Worm (Caenorhabditis elegans) whole organism, L1 larva: Measurements from ENCODE around the gene C50F4.1.

Source experiments
- C34B4.2 ChIP-seq: sonication (generic microtip); optimal IDR thresholded peaks from 2 replicates; lab custom pipeline; 2017; ENCODE audit warnings: mild to moderate bottlenecking, missing genetic modification characterization, missing compliant biosample characterization
- Y116A8C.19 ChIP-seq: sonication (generic microtip); optimal IDR thresholded peaks from 2 replicates; lab custom pipeline; 2016; ENCODE audit warnings: missing compliant biosample characterization, missing genetic modification characterization, borderline replicate concordance
- aly-2 ChIP-seq: fragments of 150-350 bp; optimal IDR thresholded peaks from 2 replicates; lab custom pipeline; 2014; ENCODE audit warnings: missing biosample characterization, missing genetic modification characterization
- ceh-63 ChIP-seq: fragments of 200-800 bp; sonication (Bioruptor generic); optimal IDR thresholded peaks from 2 replicates; lab custom pipeline; 2018; ENCODE audit warnings: mild to moderate bottlenecking, missing genetic modification characterization, missing compliant biosample characterization
- ceh-8 ChIP-seq: fragments of 200-800 bp; sonication (Bioruptor generic); optimal IDR thresholded peaks from 2 replicates; lab custom pipeline; 2018; ENCODE audit warnings: mild to moderate bottlenecking, missing genetic modification characterization, moderate library complexity, missing compliant biosample characterization
- ceh-82 ChIP-seq, 3 experiments: fragments of 150-350 bp in 1 of 3; sonication (generic microtip) in 2 of 3; optimal IDR thresholded peaks; 2 replicates each; lab custom pipeline; 2014 to 2017; ENCODE audit warnings: missing biosample characterization in 3 of 3, missing genetic modification characterization in 3 of 3
- ceh-90 ChIP-seq: sonication (generic microtip); optimal IDR thresholded peaks from 2 replicates; lab custom pipeline; 2016; ENCODE audit warnings: missing genetic modification characterization, missing compliant biosample characterization
- ces-1 ChIP-seq: fragments of 150-350 bp; optimal IDR thresholded peaks from 2 replicates; lab custom pipeline; 2014; ENCODE audit warnings: missing biosample characterization, missing genetic modification reagents, missing genetic modification characterization
- dpl-1 ChIP-seq, 3 experiments: fragments of 150-350 bp in 2 of 3; sonication (generic microtip) in 1 of 3; optimal IDR thresholded peaks; 2 replicates each; lab custom pipeline; 2014 to 2017; ENCODE audit warnings: missing biosample characterization in 3 of 3, missing genetic modification characterization in 3 of 3, missing genetic modification reagents in 3 of 3
- efl-1 ChIP-seq, 4 experiments: fragments of 150-350 bp; optimal IDR thresholded peaks in 3 of 4; peaks in 1 of 4; 1 replicate in 1 of 4; 2 replicates in 3 of 4; lab custom pipeline; 2014; ENCODE audit warnings: missing biosample characterization in 2 of 4, missing genetic modification characterization in 2 of 4, missing genetic modification reagents in 2 of 4
- elt-2 ChIP-seq: sonication (generic microtip); optimal IDR thresholded peaks from 2 replicates; lab custom pipeline; 2016; ENCODE audit warnings: missing genetic modification characterization, mild to moderate bottlenecking, inconsistent platforms, missing compliant biosample characterization, missing genetic modification reagents
- elt-3 ChIP-seq, 6 experiments: fragments of 150-350 bp in 1 of 6; sonication (generic microtip); optimal IDR thresholded peaks; 2 replicates each; lab custom pipeline; 2017 to 2018; ENCODE audit warnings: missing biosample characterization in 6 of 6, missing genetic modification characterization in 6 of 6, inconsistent platforms in 1 of 6
- fkh-4 ChIP-seq: sonication (generic microtip); optimal IDR thresholded peaks from 2 replicates; lab custom pipeline; 2016; ENCODE audit warnings: missing compliant biosample characterization, missing genetic modification characterization, borderline replicate concordance
- fkh-8 ChIP-seq: sonication (generic microtip); optimal IDR thresholded peaks from 2 replicates; lab custom pipeline; 2016; ENCODE audit warnings: mild to moderate bottlenecking, missing genetic modification characterization, missing compliant biosample characterization
- grh-1 ChIP-seq: fragments of 200-800 bp; sonication (Bioruptor generic); IDR thresholded peaks from 2 replicates; pipeline ENCODE4 v1.3.6; 2022; ENCODE audit warnings: missing genetic modification reagents, missing genetic modification characterization, missing compliant biosample characterization
- hlh-4 ChIP-seq: sonication (generic microtip); optimal IDR thresholded peaks from 2 replicates; lab custom pipeline; 2016; ENCODE audit warnings: mild to moderate bottlenecking, missing genetic modification characterization, missing compliant biosample characterization
- isw-1 ChIP-seq: fragments of 200-800 bp; sonication (Bioruptor generic); IDR thresholded peaks from 2 replicates; pipeline ENCODE4 v1.3.6; 2022; ENCODE audit warnings: missing genetic modification characterization, missing compliant biosample characterization
- lin-13 ChIP-seq: fragments of 150-350 bp; optimal IDR thresholded peaks from 2 replicates; lab custom pipeline; 2014; ENCODE audit warnings: missing biosample characterization, missing genetic modification reagents, missing genetic modification characterization
- lin-14 ChIP-seq: fragments of 200-800 bp; sonication (Bioruptor generic); optimal IDR thresholded peaks from 2 replicates; lab custom pipeline; 2018; ENCODE audit warnings: mild to moderate bottlenecking, missing genetic modification characterization, moderate library complexity, missing compliant biosample characterization
- lin-15B ChIP-seq: fragments of 150-350 bp; sonication (generic microtip); optimal IDR thresholded peaks from 3 replicates; lab custom pipeline; 2014; ENCODE audit warnings: missing biosample characterization, missing genetic modification characterization
- lin-35 ChIP-seq, 2 experiments: fragments of 150-350 bp; optimal IDR thresholded peaks; 2 replicates each; lab custom pipeline; 2014; ENCODE audit warnings: missing biosample characterization in 2 of 2, missing genetic modification characterization in 2 of 2, missing genetic modification reagents in 2 of 2
- lin-39 ChIP-seq: fragments of 150-350 bp; optimal IDR thresholded peaks from 2 replicates; lab custom pipeline; 2014; ENCODE audit warnings: missing biosample characterization, missing genetic modification reagents, missing genetic modification characterization
- lir-3 ChIP-seq: sonication (generic microtip); optimal IDR thresholded peaks from 2 replicates; lab custom pipeline; 2016; ENCODE audit warnings: mild to moderate bottlenecking, missing genetic modification characterization, moderate library complexity, missing compliant biosample characterization; ENCODE audit not compliant: poor library complexity
- mef-2 ChIP-seq: fragments of 150-350 bp; optimal IDR thresholded peaks from 2 replicates; lab custom pipeline; 2014; ENCODE audit warnings: missing biosample characterization, missing genetic modification characterization
- nhr-11 ChIP-seq: fragments of 150-350 bp; optimal IDR thresholded peaks from 2 replicates; lab custom pipeline; 2014; ENCODE audit warnings: missing biosample characterization, missing genetic modification characterization
- nhr-19 ChIP-seq: fragments of 200-800 bp; sonication (Bioruptor generic); conservative IDR thresholded peaks from 2 replicates; pipeline ENCODE4 v1.3.6; 2022; ENCODE audit warnings: missing genetic modification characterization, missing compliant biosample characterization
- nhr-20 ChIP-seq: sonication (generic microtip); optimal IDR thresholded peaks from 2 replicates; lab custom pipeline; 2016; ENCODE audit warnings: mild to moderate bottlenecking, missing genetic modification characterization, missing compliant biosample characterization
- nhr-47 ChIP-seq: sonication (generic microtip); optimal IDR thresholded peaks from 2 replicates; lab custom pipeline; 2016; ENCODE audit warnings: mild to moderate bottlenecking, missing genetic modification characterization, moderate library complexity, missing compliant biosample characterization
- nhr-71 ChIP-seq: sonication (generic microtip); optimal IDR thresholded peaks from 2 replicates; lab custom pipeline; 2016; ENCODE audit warnings: mild to moderate bottlenecking, missing genetic modification characterization, moderate library complexity, missing compliant biosample characterization
- nhr-76 ChIP-seq: sonication (generic microtip); optimal IDR thresholded peaks from 2 replicates; lab custom pipeline; 2017; ENCODE audit warnings: missing biosample characterization, missing genetic modification characterization
- nhr-84 ChIP-seq: sonication (generic microtip); optimal IDR thresholded peaks from 2 replicates; lab custom pipeline; 2017; ENCODE audit warnings: missing biosample characterization, missing genetic modification characterization
- nhr-85 ChIP-seq: sonication (generic microtip); peaks from one replicate; lab custom pipeline; 2016; ENCODE audit warnings: missing genetic modification characterization, inconsistent platforms, missing compliant biosample characterization
- pag-3 ChIP-seq: sonication (generic microtip); optimal IDR thresholded peaks from 2 replicates; lab custom pipeline; 2017; ENCODE audit warnings: missing genetic modification characterization, mild to moderate bottlenecking, missing compliant biosample characterization, antibody characterized with exemption, borderline replicate concordance; ENCODE audit not compliant: insufficient read depth
- pax-3 ChIP-seq: fragments of 200-800 bp; sonication (Bioruptor generic); optimal IDR thresholded peaks from 2 replicates; lab custom pipeline; 2018; ENCODE audit warnings: mild to moderate bottlenecking, missing genetic modification characterization, moderate library complexity, missing compliant biosample characterization
- rnt-1 ChIP-seq: sonication (generic microtip); optimal IDR thresholded peaks from 2 replicates; lab custom pipeline; 2016; ENCODE audit warnings: mild to moderate bottlenecking, missing genetic modification characterization, moderate library complexity, missing compliant biosample characterization
- snpc-4 ChIP-seq: fragments of 150-350 bp; optimal IDR thresholded peaks from 2 replicates; lab custom pipeline; 2014; ENCODE audit warnings: missing biosample characterization, missing genetic modification characterization
- snu-23 ChIP-seq: sonication (generic microtip); optimal IDR thresholded peaks from 2 replicates; lab custom pipeline; 2016; ENCODE audit warnings: missing genetic modification characterization, missing compliant biosample characterization
- swsn-7 ChIP-seq: sonication (generic microtip); optimal IDR thresholded peaks from 2 replicates; lab custom pipeline; 2016; ENCODE audit warnings: missing genetic modification characterization, missing compliant biosample characterization
- unc-130 ChIP-seq: fragments of 150-350 bp; optimal IDR thresholded peaks from 2 replicates; lab custom pipeline; 2017; ENCODE audit warnings: missing biosample characterization, missing genetic modification characterization, inconsistent platforms
- unc-62 ChIP-seq: fragments of 150-350 bp; optimal IDR thresholded peaks from 2 replicates; lab custom pipeline; 2014; ENCODE audit warnings: missing biosample characterization, missing genetic modification reagents, missing genetic modification characterization
- xbp-1 ChIP-seq: sonication (generic microtip); optimal IDR thresholded peaks from 2 replicates; lab custom pipeline; 2016; ENCODE audit warnings: missing genetic modification characterization, missing compliant biosample characterization
- zip-4 ChIP-seq: fragments of 200-800 bp; sonication (Bioruptor generic); optimal IDR thresholded peaks from 2 replicates; lab custom pipeline; 2018; ENCODE audit warnings: mild to moderate bottlenecking, missing genetic modification characterization, moderate library complexity, missing compliant biosample characterization
- ztf-11 ChIP-seq, 2 experiments: sonication (generic microtip); optimal IDR thresholded peaks; 2 replicates each; lab custom pipeline; 2016 to 2017; ENCODE audit warnings: missing genetic modification characterization in 2 of 2, missing biosample characterization in 1 of 2, missing compliant biosample characterization in 1 of 2

The C50F4.1 gene

ce11 chrV:9526470-9526869, at the start of gene C50F4.1:
C50F4.1 (plus strand) TSS chrV:9526793.
- TF ChIP-seq nhr-76 (no peak), ceh-82 (tag; optimal IDR thresholded peaks at IDR 0.05; lab: Kevin White, UChicago) (no peak), lin-13 (GFP tag; lab: Kevin White, UChicago) (no peak), lir-3 (tag; lab: Kevin White, UChicago) (no peak), dpl-1 (GFP tag; optimal IDR thresholded peaks at IDR 0.05; lab: Kevin White, UChicago) (no peak), unc-62 (GFP tag; lab: Kevin White, UChicago) (no peak), swsn-7 (tag; lab: Kevin White, UChicago) (no peak), nhr-19 (GFP tag; lab: Robert Waterston, UW) (no peak), fkh-8 (tag; lab: Kevin White, UChicago) (no peak), elt-2 (peak; percentile 77), isw-1 (no peak), ztf-11 (tag; optimal IDR thresholded peaks at IDR 0.05; lab: Kevin White, UChicago) (no peak), zip-4 (GFP tag; lab: Kevin White, UChicago) (no peak), snpc-4 (tag; lab: Kevin White, UChicago) (no peak), nhr-11 (tag; lab: Kevin White, UChicago) (no peak), snu-23 (GFP tag; lab: Kevin White, UChicago) (no peak), pax-3 (tag; lab: Kevin White, UChicago) (no peak), ces-1 (GFP tag; lab: Kevin White, UChicago) (no peak), mef-2 (tag; lab: Kevin White, UChicago) (no peak), nhr-71 (tag; lab: Kevin White, UChicago) (no peak), lin-35 (GFP tag; optimal IDR thresholded peaks at IDR 0.05; lab: Kevin White, UChicago) (peak in 1 of 2 experiments; percentile 7), ceh-63 (no peak), elt-3 (tag; optimal IDR thresholded peaks at IDR 0.05; lab: Kevin White, UChicago) (no peak), fkh-4 (tag; lab: Kevin White, UChicago) (no peak), nhr-20 (tag; lab: Kevin White, UChicago) (peak; percentile 11), nhr-85 (tag; lab: Kevin White, UChicago) (no peak), efl-1 (optimal IDR thresholded peaks at IDR 0.05; lab: Kevin White, UChicago) (no peak), efl-1 (GFP tag; optimal IDR thresholded peaks at IDR 0.05 in 1 of 2; lab: Kevin White, UChicago) (peak in 1 of 2 experiments; percentile 41), ceh-90 (no peak), lin-39 (tag; lab: Kevin White, UChicago) (no peak), Y116A8C.19 (tag; lab: Kevin White, UChicago) (no peak), xbp-1 (tag; lab: Kevin White, UChicago) (no peak), C34B4.2 (tag; lab: Kevin White, UChicago) (no peak), unc-130 (tag; lab: Kevin White, UChicago) (no peak), pag-3 (tag; lab: Kevin White, UChicago) (no peak), rnt-1 (tag; lab: Kevin White, UChicago) (no peak)
- TF ChIP-seq, all 84 proteins: peak for 4

DNA sequence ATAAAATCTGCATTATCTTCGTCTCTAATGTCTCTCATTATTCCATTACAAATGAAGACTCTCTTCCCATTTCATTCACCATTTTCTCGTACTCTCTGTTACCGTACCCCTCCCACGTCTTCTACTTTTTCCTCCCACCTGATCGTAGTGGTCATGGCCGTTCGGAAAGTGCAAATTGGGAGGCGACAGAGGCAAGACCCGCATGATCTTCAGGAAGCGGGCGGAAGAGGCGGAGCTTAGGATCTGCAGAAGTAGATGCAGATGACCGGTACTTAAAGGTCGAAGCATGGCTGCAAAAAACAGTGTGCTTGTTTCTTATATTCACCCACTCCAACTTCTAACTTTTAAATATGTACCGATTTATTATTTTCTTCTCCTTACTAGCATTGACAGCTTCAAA, 48.7 kb upstream of the C50F4.1 start, which contains the start of gene nas-3:
Gene nas-3, plus strand, starts transcription at position 301 of the 400 bp plus-strand sequence.
- TF ChIP-seq ceh-8 (GFP tag; lab: Kevin White, UChicago), result no peak
- no peak for TF ChIP-seq grh-1 (GFP tag; lab: Robert Waterston, UW)
- no peak for TF ChIP-seq aly-2 (tag; lab: Kevin White, UChicago)
- no peak for TF ChIP-seq nhr-47 (tag; lab: Kevin White, UChicago)
- TF ChIP-seq efl-1 (optimal IDR thresholded peaks at IDR 0.05; lab: Kevin White, UChicago), result no peak
- no peak for TF ChIP-seq efl-1 (GFP tag; optimal IDR thresholded peaks at IDR 0.05 in 1 of 2; lab: Kevin White, UChicago)
- no peak for TF ChIP-seq lin-15B (tag; lab: Kevin White, UChicago)
- TF ChIP-seq Y116A8C.19 (tag; lab: Kevin White, UChicago), result no peak
- no peak for TF ChIP-seq lin-14 (GFP tag; lab: Kevin White, UChicago)
- no peak for TF ChIP-seq unc-130 (tag; lab: Kevin White, UChicago)
- no peak for TF ChIP-seq hlh-4 (tag; lab: Kevin White, UChicago)
- TF ChIP-seq nhr-84 (tag; lab: Kevin White, UChicago), result no peak
